Fruit fly (Drosophila melanogaster) whole organism, wandering third instar larva: ENCODE results near the gene Trf4-2.

Source experiments
- Dfd ChIP-seq: fragments of >200 bp; optimal IDR thresholded peaks from 2 replicates; lab custom pipeline; 2017; ENCODE audit warnings: missing biosample characterization, missing genetic modification characterization
- Hr78 ChIP-seq: fragments of >200 bp; optimal IDR thresholded peaks from 2 replicates; lab custom pipeline; 2017; ENCODE audit warnings: missing biosample characterization, missing genetic modification characterization
- Myc ChIP-seq: fragments of >200 bp; optimal IDR thresholded peaks from 2 replicates; lab custom pipeline; 2017
- Rel ChIP-seq, 2 experiments: fragments of 200-800 bp; sonication (Bioruptor generic) in 1 of 2; optimal IDR thresholded peaks; 2 replicates in 1 of 2; 3 replicates in 1 of 2; lab custom pipeline; 2016 to 2019; ENCODE audit warnings: mild to moderate bottlenecking in 2 of 2, missing biosample characterization in 2 of 2, missing genetic modification characterization in 2 of 2, moderate library complexity in 1 of 2
- br ChIP-seq: fragments of 200-800 bp; sonication (Bioruptor generic); optimal IDR thresholded peaks from 2 replicates; lab custom pipeline; 2016; ENCODE audit warnings: missing biosample characterization, missing genetic modification characterization
- brk ChIP-seq: fragments of 200-800 bp; sonication (Bioruptor generic); optimal IDR thresholded peaks from 2 replicates; lab custom pipeline; 2016; ENCODE audit warnings: missing biosample characterization, mild to moderate bottlenecking, missing genetic modification characterization
- h ChIP-seq: fragments of 200-800 bp; sonication (Bioruptor generic); optimal IDR thresholded peaks from 3 replicates; lab custom pipeline; 2016; ENCODE audit warnings: missing biosample characterization, mild to moderate bottlenecking, missing genetic modification characterization
- pan ChIP-seq: fragments of >200 bp; optimal IDR thresholded peaks from 2 replicates; lab custom pipeline; 2017
- tai ChIP-seq: sonication (Bioruptor generic); optimal IDR thresholded peaks from 2 replicates; lab custom pipeline; 2016; ENCODE audit warnings: missing biosample characterization, missing genetic modification characterization
- usp ChIP-seq: fragments of >200 bp; optimal IDR thresholded peaks from 2 replicates; lab custom pipeline; 2017; ENCODE audit warnings: missing biosample characterization, missing genetic modification characterization
- woc ChIP-seq: sonication (Bioruptor generic); optimal IDR thresholded peaks from 2 replicates; lab custom pipeline; 2016; ENCODE audit warnings: missing biosample characterization, mild to moderate bottlenecking, missing genetic modification characterization

DNA sequence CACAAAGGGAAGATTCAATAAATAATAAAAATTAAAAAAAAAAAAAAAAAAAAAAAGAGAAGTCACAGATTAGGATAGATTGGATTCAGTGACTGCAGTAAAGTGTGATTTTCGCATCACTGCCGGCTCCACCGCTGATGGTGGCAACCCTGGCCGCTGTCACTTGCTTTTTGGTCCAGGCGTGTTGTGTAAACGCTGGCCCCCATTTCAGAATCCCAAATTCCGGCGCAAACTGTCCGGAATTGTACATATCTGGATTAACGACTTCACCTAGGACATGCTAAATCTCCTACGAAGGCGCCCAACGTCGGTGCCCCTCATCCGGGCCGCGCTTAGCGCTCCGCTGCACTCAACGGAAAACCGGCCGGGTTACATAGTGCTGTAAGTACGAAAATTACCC is 6.8 kb downstream of the Trf4-2 start, which contains the start of gene CG11771:
- TF ChIP-seq Dfd (GFP tag; lab: Kevin White, UChicago): no peak
- no peak for TF ChIP-seq Hr78
- TF ChIP-seq Myc (lab: Kevin White, UChicago): no peak
- no peak for TF ChIP-seq Rel (GFP tag; optimal IDR thresholded peaks at IDR 0.05; lab: Kevin White, UChicago)
- TF ChIP-seq Rel (tag; optimal IDR thresholded peaks at IDR 0.05; lab: Kevin White, UChicago): no peak
- TF ChIP-seq br (GFP tag; lab: Kevin White, UChicago): no peak
- no peak for TF ChIP-seq woc (GFP tag; lab: Kevin White, UChicago)
- no peak for TF ChIP-seq brk (GFP tag; lab: Kevin White, UChicago)
- no peak for TF ChIP-seq tai
- TF ChIP-seq h: no peak
- no peak for TF ChIP-seq usp (GFP tag; lab: Kevin White, UChicago)
- no peak for TF ChIP-seq pan (lab: Kevin White, UChicago)
